Worm (Caenorhabditis elegans) whole organism, L2 larva: ENCODE measurements around the gene F46H5.4.
A peak's percentile ranks its signal among the peaks of the same experiment; 100 is the strongest.

Source experiments
- C34F6.9 ChIP-seq: fragments of 150-350 bp; optimal IDR thresholded peaks from 2 replicates; lab custom pipeline; 2014; ENCODE audit warnings: missing biosample characterization, missing genetic modification characterization
- R02D3.7 ChIP-seq: fragments of 150-350 bp; optimal IDR thresholded peaks from 2 replicates; lab custom pipeline; 2014; ENCODE audit warnings: missing biosample characterization, missing genetic modification characterization
- Y55F3AM.14 ChIP-seq: fragments of 200-800 bp; sonication (Bioruptor generic); optimal IDR thresholded peaks from 2 replicates; lab custom pipeline; 2018; ENCODE audit warnings: mild to moderate bottlenecking, missing genetic modification characterization, missing compliant biosample characterization
- alr-1 ChIP-seq: fragments of 150-350 bp; optimal IDR thresholded peaks from 2 replicates; lab custom pipeline; 2014; ENCODE audit warnings: missing biosample characterization, missing genetic modification characterization
- ama-1 ChIP-seq: fragments of 150-350 bp; optimal IDR thresholded peaks from 2 replicates; lab custom pipeline; 2018; ENCODE audit warnings: inconsistent platforms
- blmp-1 ChIP-seq: sonication (generic microtip); optimal IDR thresholded peaks from 2 replicates; lab custom pipeline; 2017; ENCODE audit warnings: missing genetic modification characterization, mild to moderate bottlenecking, missing compliant biosample characterization, antibody characterized with exemption, moderate library complexity; ENCODE audit not compliant: insufficient read depth
- ceh-16 ChIP-seq: fragments of 150-350 bp; optimal IDR thresholded peaks from 2 replicates; lab custom pipeline; 2014; ENCODE audit warnings: missing biosample characterization, missing genetic modification characterization
- ceh-82 ChIP-seq: fragments of 150-350 bp; optimal IDR thresholded peaks from 2 replicates; lab custom pipeline; 2014; ENCODE audit warnings: missing biosample characterization, missing genetic modification characterization
- crh-2 ChIP-seq: sonication (generic microtip); optimal IDR thresholded peaks from 2 replicates; lab custom pipeline; 2017; ENCODE audit warnings: missing biosample characterization, missing genetic modification characterization
- dmd-4 ChIP-seq: sonication (generic microtip); optimal IDR thresholded peaks from 2 replicates; lab custom pipeline; 2017; ENCODE audit warnings: missing biosample characterization, missing genetic modification characterization
- egl-27 ChIP-seq: sonication (generic microtip); optimal IDR thresholded peaks from 3 replicates; lab custom pipeline; 2017; ENCODE audit warnings: missing biosample characterization, missing genetic modification reagents, missing genetic modification characterization
- elt-1 ChIP-seq: fragments of 150-350 bp; optimal IDR thresholded peaks from 2 replicates; lab custom pipeline; 2014; ENCODE audit warnings: missing biosample characterization, missing genetic modification characterization
- elt-3 ChIP-seq: sonication (generic microtip); optimal IDR thresholded peaks from 2 replicates; lab custom pipeline; 2017; ENCODE audit warnings: missing biosample characterization, missing genetic modification characterization
- gmeb-1 ChIP-seq: fragments of 150-350 bp; optimal IDR thresholded peaks from 2 replicates; lab custom pipeline; 2014; ENCODE audit warnings: missing biosample characterization, missing genetic modification characterization
- lin-11 ChIP-seq: fragments of 150-350 bp; sonication (generic microtip); optimal IDR thresholded peaks from 2 replicates; lab custom pipeline; 2014; ENCODE audit warnings: missing biosample characterization, missing genetic modification characterization, inconsistent platforms, mixed read lengths
- lin-13 ChIP-seq: fragments of 150-350 bp; optimal IDR thresholded peaks from 2 replicates; lab custom pipeline; 2014; ENCODE audit warnings: missing biosample characterization, missing genetic modification reagents, missing genetic modification characterization
- mab-5 ChIP-seq: fragments of 150-350 bp; optimal IDR thresholded peaks from 2 replicates; lab custom pipeline; 2014; ENCODE audit warnings: missing biosample characterization, missing genetic modification characterization
- mbf-1 ChIP-seq: sonication (generic microtip); optimal IDR thresholded peaks from 2 replicates; lab custom pipeline; 2017; ENCODE audit warnings: missing biosample characterization, missing genetic modification characterization
- mdl-1 ChIP-seq, 2 experiments: fragments of 150-350 bp in 1 of 2; sonication (generic microtip) in 1 of 2; optimal IDR thresholded peaks; 2 replicates each; lab custom pipeline; 2017; ENCODE audit warnings: missing biosample characterization in 2 of 2, missing genetic modification characterization in 2 of 2
- nhr-11 ChIP-seq: fragments of 150-350 bp; optimal IDR thresholded peaks from 2 replicates; lab custom pipeline; 2014; ENCODE audit warnings: missing biosample characterization, missing genetic modification characterization
- nhr-12 ChIP-seq: fragments of 150-350 bp; optimal IDR thresholded peaks from 2 replicates; lab custom pipeline; 2014; ENCODE audit warnings: missing biosample characterization, missing genetic modification characterization
- nhr-23 ChIP-seq: fragments of 150-350 bp; optimal IDR thresholded peaks from 2 replicates; lab custom pipeline; 2014; ENCODE audit warnings: missing biosample characterization, missing genetic modification reagents, missing genetic modification characterization
- nhr-237 ChIP-seq: fragments of 150-350 bp; optimal IDR thresholded peaks from 2 replicates; lab custom pipeline; 2014; ENCODE audit warnings: missing biosample characterization, missing genetic modification characterization
- nhr-25 ChIP-seq: fragments of 150-350 bp; sonication (generic microtip); optimal IDR thresholded peaks from 3 replicates; lab custom pipeline; 2014; ENCODE audit warnings: missing biosample characterization, missing genetic modification characterization
- nhr-6 ChIP-seq: fragments of 150-350 bp; optimal IDR thresholded peaks from 2 replicates; lab custom pipeline; 2014; ENCODE audit warnings: missing biosample characterization, missing genetic modification characterization
- nhr-77 ChIP-seq: fragments of 150-350 bp; optimal IDR thresholded peaks from 2 replicates; lab custom pipeline; 2014; ENCODE audit warnings: missing biosample characterization, missing genetic modification characterization
- peb-1 ChIP-seq: fragments of 150-350 bp; optimal IDR thresholded peaks from 2 replicates; lab custom pipeline; 2014; ENCODE audit warnings: missing biosample characterization, missing genetic modification characterization
- sem-4 ChIP-seq: fragments of 150-350 bp; optimal IDR thresholded peaks from 2 replicates; lab custom pipeline; 2014; ENCODE audit warnings: missing biosample characterization, missing genetic modification reagents, missing genetic modification characterization
- skn-1 ChIP-seq: sonication (generic microtip); optimal IDR thresholded peaks from 2 replicates; lab custom pipeline; 2017; ENCODE audit warnings: missing biosample characterization, missing genetic modification characterization
- unc-55 ChIP-seq: fragments of 150-350 bp; sonication (generic microtip); optimal IDR thresholded peaks from 3 replicates; lab custom pipeline; 2014; ENCODE audit warnings: missing biosample characterization, missing genetic modification reagents, missing genetic modification characterization
- unc-62 ChIP-seq: fragments of 150-350 bp; optimal IDR thresholded peaks from 2 replicates; lab custom pipeline; 2014; ENCODE audit warnings: missing biosample characterization, missing genetic modification reagents, missing genetic modification characterization
- zag-1 ChIP-seq: fragments of 150-350 bp; optimal IDR thresholded peaks from 2 replicates; lab custom pipeline; 2014; ENCODE audit warnings: missing biosample characterization, missing genetic modification characterization
- ztf-1 ChIP-seq: fragments of 200-800 bp; sonication (Bioruptor generic); conservative IDR thresholded peaks from 2 replicates; pipeline ENCODE4 v1.3.6; 2022; ENCODE audit warnings: missing genetic modification characterization, missing compliant biosample characterization
- ztf-11 ChIP-seq: sonication (generic microtip); optimal IDR thresholded peaks from 2 replicates; lab custom pipeline; 2017; ENCODE audit warnings: missing biosample characterization, missing genetic modification characterization
- ztf-4 ChIP-seq: fragments of 150-350 bp; optimal IDR thresholded peaks from 2 replicates; lab custom pipeline; 2014; ENCODE audit warnings: missing biosample characterization, missing genetic modification characterization

Gene F46H5.4

ce11 chrX:7284724-7285184, 30.3 kb upstream of the F46H5.4 start (continued):
- TF ChIP-seq C34F6.9 (tag; lab: Kevin White, UChicago) (peak; percentile 65), nhr-12 (tag; lab: Kevin White, UChicago) (no peak), ama-1 (lab: Kevin White, UChicago) (no peak), unc-62 (GFP tag; lab: Kevin White, UChicago) (no peak), Y55F3AM.14 (GFP tag; lab: Kevin White, UChicago) (peak; percentile 49), unc-55 (GFP tag; lab: Kevin White, UChicago) (peak; percentile 85), zag-1 (peak; percentile 87), egl-27 (tag; lab: Kevin White, UChicago) (peak; percentile 62), lin-13 (GFP tag; lab: Kevin White, UChicago) (peak; percentile 24), R02D3.7 (tag; lab: Kevin White, UChicago) (no peak), blmp-1 (tag; lab: Kevin White, UChicago) (no peak), mbf-1 (tag; lab: Kevin White, UChicago) (no peak), gmeb-1 (tag; lab: Kevin White, UChicago) (no peak), nhr-23 (no peak), mdl-1 (tag; optimal IDR thresholded peaks at IDR 0.05; lab: Kevin White, UChicago) (peak in 1 of 2 experiments; percentile 23), elt-1 (tag; lab: Kevin White, UChicago) (no peak), mab-5 (peak; percentile 16), alr-1 (no peak), lin-11 (no peak), crh-2 (tag; lab: Kevin White, UChicago) (peak; percentile 68), nhr-6 (peak; percentile 52), ztf-4 (tag; lab: Kevin White, UChicago) (no peak), elt-3 (no peak), nhr-25 (no peak)

- TF ChIP-seq skn-1 (tag; lab: Kevin White, UChicago) = no peak
- no peak for TF ChIP-seq ztf-1 (GFP tag; lab: Robert Waterston, UW)
- TF ChIP-seq elt-1 (tag; lab: Kevin White, UChicago) = no peak
- TF ChIP-seq crh-2 (tag; lab: Kevin White, UChicago) = no peak
- no peak for TF ChIP-seq ztf-11
- TF ChIP-seq ceh-16 = no peak
- TF ChIP-seq peb-1 (tag; lab: Kevin White, UChicago) = no peak
- TF ChIP-seq lin-11 = no peak
- no peak for TF ChIP-seq nhr-11 (tag; lab: Kevin White, UChicago)
- no peak for TF ChIP-seq C34F6.9 (tag; lab: Kevin White, UChicago)
- no peak for TF ChIP-seq nhr-77 (tag; lab: Kevin White, UChicago)
- TF ChIP-seq nhr-25 = no peak
- no peak for TF ChIP-seq blmp-1 (tag; lab: Kevin White, UChicago)
- no peak for TF ChIP-seq Y55F3AM.14 (GFP tag; lab: Kevin White, UChicago)
- no peak for TF ChIP-seq ama-1 (lab: Kevin White, UChicago)
- TF ChIP-seq elt-3 = no peak
Measured at ce11 chrX:7283136-7283535, 28.7 kb upstream of the F46H5.4 start.

- TF ChIP-seq egl-27 (tag; lab: Kevin White, UChicago) (no peak), C34F6.9 (tag; lab: Kevin White, UChicago) (peak; percentile 30), unc-55 (GFP tag; lab: Kevin White, UChicago) (no peak), lin-11 (peak; percentile 12), nhr-237 (tag; lab: Kevin White, UChicago) (no peak), ceh-82 (tag; lab: Kevin White, UChicago) (no peak)
Measured at ce11 chrX:7281347-7281746, 26.9 kb upstream of the F46H5.4 start.

- TF ChIP-seq blmp-1 (tag; lab: Kevin White, UChicago) (no peak), dmd-4 (no peak), unc-55 (GFP tag; lab: Kevin White, UChicago) (no peak), ztf-1 (GFP tag; lab: Robert Waterston, UW) (no peak), egl-27 (tag; lab: Kevin White, UChicago) (no peak), ceh-82 (tag; lab: Kevin White, UChicago) (no peak), nhr-11 (tag; lab: Kevin White, UChicago) (no peak), sem-4 (no peak), R02D3.7 (tag; lab: Kevin White, UChicago) (no peak), ztf-4 (tag; lab: Kevin White, UChicago) (no peak)
Measured at ce11 chrX:7279671-7280389, 25.4 kb upstream of the F46H5.4 start, which contains the start of gene unc-10. TSS of gene unc-10 (minus strand) at chrX:7280322.
